Worm (Caenorhabditis elegans) whole organism, L4 larva: Measurements from ENCODE around the gene sumv-2.

Experiments
- D1046.2 ChIP-seq: fragments of 200-800 bp; sonication (Bioruptor generic); IDR thresholded peaks from 2 replicates; pipeline ENCODE4 v1.3.6; 2022; ENCODE audit warnings: missing genetic modification characterization, missing compliant biosample characterization
- F10B5.3 ChIP-seq: sonication (generic microtip); optimal IDR thresholded peaks from 2 replicates; lab custom pipeline; 2016; ENCODE audit warnings: mild to moderate bottlenecking, missing genetic modification characterization, missing compliant biosample characterization
- F26F4.8 ChIP-seq: fragments of 200-800 bp; sonication (Bioruptor generic); conservative IDR thresholded peaks from 2 replicates; pipeline ENCODE4 v1.3.6; 2022; ENCODE audit warnings: missing genetic modification characterization, missing compliant biosample characterization
- F44E2.7 ChIP-seq: fragments of 200-800 bp; sonication (Bioruptor generic); IDR thresholded peaks from 2 replicates; pipeline ENCODE4 v2.1.2; 2022; ENCODE audit warnings: missing genetic modification characterization, missing compliant biosample characterization
- T20F7.1 ChIP-seq: fragments of 200-800 bp; sonication (Bioruptor generic); optimal IDR thresholded peaks from 2 replicates; lab custom pipeline; 2018; ENCODE audit warnings: mild to moderate bottlenecking, missing genetic modification characterization, missing compliant biosample characterization
- T26A8.4 ChIP-seq: fragments of 200-800 bp; sonication (Bioruptor generic); IDR thresholded peaks from 2 replicates; pipeline ENCODE4 v1.3.6; 2022; ENCODE audit warnings: missing genetic modification characterization, missing compliant biosample characterization
- Y105C5A.15 ChIP-seq: fragments of 200-800 bp; sonication (Bioruptor generic); IDR thresholded peaks from 2 replicates; pipeline ENCODE4 v1.3.6; 2022; ENCODE audit warnings: missing genetic modification characterization, missing compliant biosample characterization
- Y48G9A.11 ChIP-seq: fragments of 200-800 bp; sonication (Bioruptor generic); IDR thresholded peaks from 2 replicates; pipeline ENCODE4 v1.3.6; 2022; ENCODE audit warnings: missing genetic modification reagents, missing genetic modification characterization, missing compliant biosample characterization
- Y5F2A.4 ChIP-seq: fragments of 200-800 bp; sonication (Bioruptor generic); optimal IDR thresholded peaks from 2 replicates; lab custom pipeline; 2018; ENCODE audit warnings: mild to moderate bottlenecking, missing genetic modification characterization, missing compliant biosample characterization
- ZK337.2 ChIP-seq: fragments of 200-800 bp; sonication (Bioruptor generic); IDR thresholded peaks from 2 replicates; pipeline ENCODE4 v1.3.6; 2022; ENCODE audit warnings: missing genetic modification reagents, missing genetic modification characterization, missing compliant biosample characterization
- aha-1 ChIP-seq: fragments of 150-350 bp; peaks from one replicate; lab custom pipeline; 2014; ENCODE audit warnings: missing biosample characterization, missing genetic modification characterization
- arid-1 ChIP-seq: fragments of 200-800 bp; sonication (Bioruptor generic); conservative IDR thresholded peaks from 2 replicates; pipeline ENCODE4 v1.3.6; 2022; ENCODE audit warnings: missing genetic modification reagents, missing genetic modification characterization, missing compliant biosample characterization
- ceh-62 ChIP-seq: sonication (generic microtip); optimal IDR thresholded peaks from 2 replicates; lab custom pipeline; 2017; ENCODE audit warnings: missing biosample characterization, missing genetic modification characterization
- ceh-82 ChIP-seq: sonication (generic microtip); optimal IDR thresholded peaks from 2 replicates; lab custom pipeline; 2017; ENCODE audit warnings: missing biosample characterization, missing genetic modification characterization
- ctbp-1 ChIP-seq: fragments of 200-800 bp; sonication (Bioruptor generic); IDR thresholded peaks from 2 replicates; pipeline ENCODE4 v1.3.6; 2022; ENCODE audit warnings: missing genetic modification reagents, missing genetic modification characterization, missing compliant biosample characterization
- daf-16 ChIP-seq, 3 experiments: sonication (generic microtip); optimal IDR thresholded peaks; 2 replicates each; lab custom pipeline; 2016 to 2017; ENCODE audit warnings: missing genetic modification characterization in 3 of 3, missing genetic modification reagents in 3 of 3, mild to moderate bottlenecking in 2 of 3, missing compliant biosample characterization in 2 of 3, missing biosample characterization in 1 of 3, moderate library complexity in 1 of 3
- dmd-6 ChIP-seq: fragments of 200-800 bp; sonication (Bioruptor generic); IDR thresholded peaks from 2 replicates; pipeline ENCODE4 v1.3.6; 2022; ENCODE audit warnings: missing genetic modification reagents, missing genetic modification characterization, missing compliant biosample characterization
- dmd-9 ChIP-seq: fragments of 200-800 bp; sonication (Bioruptor generic); IDR thresholded peaks from 2 replicates; pipeline ENCODE4 v1.3.6; 2022; ENCODE audit warnings: missing genetic modification reagents, missing genetic modification characterization, missing compliant biosample characterization
- dve-1 ChIP-seq: sonication (generic microtip); optimal IDR thresholded peaks from 2 replicates; lab custom pipeline; 2017; ENCODE audit warnings: antibody characterized with exemption, mild to moderate bottlenecking, missing genetic modification characterization, missing compliant biosample characterization; ENCODE audit not compliant: insufficient read depth
- hlh-11 ChIP-seq: fragments of 200-800 bp; sonication (Bioruptor generic); optimal IDR thresholded peaks from 2 replicates; lab custom pipeline; 2018; ENCODE audit warnings: mild to moderate bottlenecking, missing genetic modification characterization, missing compliant biosample characterization
- hlh-30 ChIP-seq: sonication (generic microtip); optimal IDR thresholded peaks from 2 replicates; lab custom pipeline; 2017; ENCODE audit warnings: antibody characterized with exemption, mild to moderate bottlenecking, missing genetic modification characterization, missing compliant biosample characterization; ENCODE audit not compliant: insufficient read depth
- lin-1 ChIP-seq: fragments of 200-800 bp; sonication (Bioruptor generic); IDR thresholded peaks from 2 replicates; pipeline ENCODE4 v1.3.6; 2022; ENCODE audit warnings: missing genetic modification reagents, missing genetic modification characterization, missing compliant biosample characterization
- lin-15B ChIP-seq: fragments of 150-350 bp; sonication (generic microtip); optimal IDR thresholded peaks from 3 replicates; lab custom pipeline; 2014; ENCODE audit warnings: missing biosample characterization, missing genetic modification characterization
- lin-39 ChIP-seq: fragments of 150-350 bp; optimal IDR thresholded peaks from 2 replicates; lab custom pipeline; 2014; ENCODE audit warnings: missing biosample characterization, missing genetic modification reagents, missing genetic modification characterization
- lsy-2 ChIP-seq, 2 experiments: fragments of 150-350 bp in 1 of 2; sonication (generic microtip) in 1 of 2; optimal IDR thresholded peaks; 2 replicates each; lab custom pipeline; 2014 to 2017; ENCODE audit warnings: missing biosample characterization in 2 of 2, missing genetic modification characterization in 2 of 2
- madf-5 ChIP-seq, 2 experiments: fragments of 200-800 bp; sonication (Bioruptor generic); IDR thresholded peaks; 2 replicates each; pipeline ENCODE4 v1.3.6; 2022; ENCODE audit warnings: missing compliant biosample characterization in 2 of 2, missing genetic modification characterization in 2 of 2
- madf-9 ChIP-seq: fragments of 200-800 bp; sonication (Bioruptor generic); conservative IDR thresholded peaks from 2 replicates; pipeline ENCODE4 v1.3.6; 2022; ENCODE audit warnings: missing genetic modification reagents, missing genetic modification characterization, missing compliant biosample characterization
- mdl-1 ChIP-seq, 2 experiments: fragments of 150-350 bp in 1 of 2; sonication (generic microtip) in 1 of 2; optimal IDR thresholded peaks; 2 replicates each; lab custom pipeline; 2014 to 2017; ENCODE audit warnings: missing biosample characterization in 2 of 2, missing genetic modification characterization in 2 of 2
- mdt-29 ChIP-seq: fragments of 200-800 bp; sonication (Bioruptor generic); IDR thresholded peaks from 2 replicates; pipeline ENCODE4 v1.3.6; 2022; ENCODE audit warnings: missing genetic modification reagents, missing genetic modification characterization, missing compliant biosample characterization
- mep-1 ChIP-seq: fragments of 150-350 bp; sonication (generic microtip); optimal IDR thresholded peaks from 3 replicates; lab custom pipeline; 2014; ENCODE audit warnings: missing biosample characterization, missing genetic modification characterization
- mxl-2 ChIP-seq: fragments of 200-800 bp; sonication (Bioruptor generic); conservative IDR thresholded peaks from 2 replicates; pipeline ENCODE4 v1.3.6; 2022; ENCODE audit warnings: missing genetic modification reagents, missing genetic modification characterization, missing compliant biosample characterization
- nhr-11 ChIP-seq: fragments of 150-350 bp; optimal IDR thresholded peaks from 2 replicates; lab custom pipeline; 2014; ENCODE audit warnings: missing biosample characterization, missing genetic modification characterization
- nhr-111 ChIP-seq: fragments of 200-800 bp; sonication (Bioruptor generic); optimal IDR thresholded peaks from 2 replicates; lab custom pipeline; 2018; ENCODE audit warnings: mild to moderate bottlenecking, missing genetic modification characterization, missing compliant biosample characterization
- nhr-28 ChIP-seq: fragments of 150-350 bp; optimal IDR thresholded peaks from 2 replicates; lab custom pipeline; 2014; ENCODE audit warnings: missing biosample characterization, missing genetic modification characterization
- pqm-1 ChIP-seq: sonication (generic microtip); optimal IDR thresholded peaks from 2 replicates; lab custom pipeline; 2017; ENCODE audit warnings: missing biosample characterization, missing genetic modification characterization
- snpc-1.2 ChIP-seq: fragments of 200-800 bp; sonication (Bioruptor generic); IDR thresholded peaks from 2 replicates; pipeline ENCODE4 v1.3.6; 2022; ENCODE audit warnings: missing genetic modification reagents, missing genetic modification characterization, missing compliant biosample characterization
- snpc-4 ChIP-seq: fragments of 150-350 bp; optimal IDR thresholded peaks from 2 replicates; lab custom pipeline; 2014; ENCODE audit warnings: missing biosample characterization, missing genetic modification characterization
- unc-130 ChIP-seq: sonication (generic microtip); optimal IDR thresholded peaks from 2 replicates; lab custom pipeline; 2016; ENCODE audit warnings: missing genetic modification reagents, missing genetic modification characterization, missing compliant biosample characterization
- unc-39 ChIP-seq: sonication (generic microtip); optimal IDR thresholded peaks from 2 replicates; lab custom pipeline; 2017; ENCODE audit warnings: missing biosample characterization, missing genetic modification characterization
- zag-1 ChIP-seq: fragments of 150-350 bp; optimal IDR thresholded peaks from 2 replicates; lab custom pipeline; 2014; ENCODE audit warnings: missing biosample characterization, missing genetic modification characterization
- ztf-7 ChIP-seq: fragments of 150-350 bp; optimal IDR thresholded peaks from 2 replicates; lab custom pipeline; 2014; ENCODE audit warnings: missing biosample characterization, missing genetic modification characterization

sumv-2 gene

DNA sequence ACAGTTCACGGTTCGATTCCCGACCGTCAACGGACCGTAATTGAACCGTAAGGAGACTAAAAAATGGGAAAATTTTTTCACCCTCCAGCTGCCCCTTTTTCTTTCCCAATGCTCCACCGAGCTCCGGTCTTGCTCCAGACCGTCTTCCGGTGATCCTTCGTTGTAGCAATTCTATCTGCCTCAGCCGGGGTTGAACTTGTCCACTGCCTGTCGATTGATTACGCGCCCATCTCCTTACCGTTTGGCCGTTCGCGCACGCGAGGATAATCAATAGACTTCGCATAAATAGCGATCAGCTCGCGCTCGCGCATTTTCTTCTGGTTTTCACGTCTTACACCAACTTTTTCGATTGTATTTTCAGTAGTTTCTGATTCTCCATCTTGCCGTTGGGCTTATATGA lies 15.4 kb downstream of the sumv-2 start (continued):
- TF ChIP-seq ZK337.2 (GFP tag; lab: Robert Waterston, UW) = peak; percentile 64; the same call in 1 of the 2 replicates
- peak; percentile 44 to 89; a peak in 3 of 4 replicates for TF ChIP-seq madf-5 (GFP tag; IDR thresholded peaks at IDR 0.05; lab: Robert Waterston, UW)
- TF ChIP-seq dmd-6 = 0 out of 2 replicates have a peak, but pooled peaks have one; percentile 16
- 0 out of 2 replicates have a peak, but pooled peaks have one; percentile 29 for TF ChIP-seq D1046.2 (GFP tag; lab: Robert Waterston, UW)
- peak; percentile 90; the same call in 1 of the 2 replicates for TF ChIP-seq F26F4.8 (GFP tag; lab: Robert Waterston, UW)
- 0 out of 2 replicates have a peak, but pooled peaks have one; percentile 5 for TF ChIP-seq dmd-9 (GFP tag; lab: Robert Waterston, UW)
- TF ChIP-seq T26A8.4 = 0 out of 2 replicates have a peak, but pooled peaks have one; percentile 22
- TF ChIP-seq mdt-29 = 0 out of 2 replicates have a peak, but pooled peaks have one; percentile 28
- TF ChIP-seq madf-9 (GFP tag; lab: Robert Waterston, UW) = peak; percentile 58; the same call in 1 of the 2 replicates
- TF ChIP-seq Y48G9A.11 = peak; percentile 54
- peak; percentile 70 for TF ChIP-seq arid-1 (GFP tag; lab: Robert Waterston, UW)
- peak; percentile 83; the same call in 1 of the 2 replicates for TF ChIP-seq Y105C5A.15 (GFP tag; lab: Robert Waterston, UW)

DNA sequence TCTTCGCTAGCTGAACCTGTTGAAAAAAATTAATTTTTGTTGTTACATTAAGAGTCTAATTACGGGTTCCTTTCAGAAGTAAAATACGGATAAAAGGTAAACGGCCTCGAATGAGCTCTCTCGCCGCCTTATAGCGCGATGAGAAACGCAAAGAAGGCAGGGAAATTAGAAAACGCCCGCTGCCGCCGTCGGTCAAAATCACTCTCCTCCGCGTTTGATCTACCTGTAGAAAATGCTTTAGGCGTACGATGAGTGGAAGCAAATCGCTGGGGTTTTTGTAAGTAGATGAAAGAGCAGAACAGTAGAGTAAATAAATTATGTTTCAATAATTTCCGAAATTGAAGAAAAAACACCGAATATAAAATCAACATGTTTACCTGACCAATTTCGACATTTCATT lies 19.8 kb downstream of the sumv-2 start:
- TF ChIP-seq hlh-11 (no peak), snpc-4 (no peak), pqm-1 (no peak), T20F7.1 (GFP tag; lab: Kevin White, UChicago) (no peak), ctbp-1 (GFP tag; lab: Robert Waterston, UW) (no peak), nhr-11 (tag; lab: Kevin White, UChicago) (no peak), ztf-7 (tag; lab: Kevin White, UChicago) (no peak), lin-39 (tag; lab: Kevin White, UChicago) (no peak), madf-9 (GFP tag; lab: Robert Waterston, UW) (no peak), unc-39 (no peak), ceh-62 (tag; lab: Kevin White, UChicago) (no peak), ceh-82 (tag; lab: Kevin White, UChicago) (no peak)

DNA sequence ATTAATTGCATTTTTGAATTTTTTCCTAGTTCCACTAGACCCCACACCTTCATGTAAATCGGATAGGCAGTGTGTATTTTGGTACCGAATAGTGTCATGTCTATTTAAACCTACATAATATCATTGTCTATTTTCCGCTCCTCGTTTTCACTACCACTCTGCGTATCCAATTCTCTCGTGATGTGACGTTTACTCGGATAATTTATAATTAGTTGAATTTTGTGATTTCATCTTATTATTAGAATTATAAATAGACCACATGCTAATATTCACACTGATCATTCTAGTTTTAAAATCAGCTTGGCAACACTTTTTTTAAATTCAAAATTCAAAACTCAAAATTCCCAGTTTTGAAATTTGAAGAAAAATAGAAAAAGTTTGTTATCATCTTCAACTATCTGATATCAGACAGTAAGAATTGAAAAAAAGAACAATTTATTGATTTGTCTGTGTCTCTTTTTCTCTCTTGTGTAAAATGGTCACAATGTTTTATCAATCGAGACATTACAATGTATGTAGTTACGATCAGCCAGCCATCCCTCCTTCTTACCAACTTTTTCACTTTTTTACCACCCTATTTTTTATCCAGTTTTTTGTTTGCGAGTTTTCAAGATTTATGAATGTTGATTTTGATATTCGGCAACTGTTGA lies 23.3 kb downstream of the sumv-2 start:
- no peak for TF ChIP-seq nhr-111 (GFP tag; lab: Kevin White, UChicago)
- TF ChIP-seq pqm-1 = peak; percentile 49
- peak; percentile 14 for TF ChIP-seq hlh-11
- TF ChIP-seq mdl-1 (tag; optimal IDR thresholded peaks at IDR 0.05; lab: Kevin White, UChicago) = no peak
- TF ChIP-seq ceh-62 (tag; lab: Kevin White, UChicago) = no peak
- no peak for TF ChIP-seq daf-16 (GFP tag; optimal IDR thresholded peaks at IDR 0.05; lab: Kevin White, UChicago)
- TF ChIP-seq daf-16 (tag; optimal IDR thresholded peaks at IDR 0.05; lab: Kevin White, UChicago) = peak; percentile 69
- peak; percentile 58 for TF ChIP-seq hlh-30 (tag; lab: Kevin White, UChicago)
- peak; percentile 23 for TF ChIP-seq mep-1 (tag; lab: Kevin White, UChicago)
- no peak for TF ChIP-seq lsy-2 (tag; optimal IDR thresholded peaks at IDR 0.05; lab: Kevin White, UChicago)
- TF ChIP-seq F44E2.7 (GFP tag; lab: Robert Waterston, UW) = no peak
- peak; percentile 64 for TF ChIP-seq dve-1
- TF ChIP-seq nhr-28 (tag; lab: Kevin White, UChicago) = peak; percentile 63
- TF ChIP-seq mxl-2 (GFP tag; lab: Robert Waterston, UW) = no peak
- TF ChIP-seq, all 104 proteins: peak for 7

DNA sequence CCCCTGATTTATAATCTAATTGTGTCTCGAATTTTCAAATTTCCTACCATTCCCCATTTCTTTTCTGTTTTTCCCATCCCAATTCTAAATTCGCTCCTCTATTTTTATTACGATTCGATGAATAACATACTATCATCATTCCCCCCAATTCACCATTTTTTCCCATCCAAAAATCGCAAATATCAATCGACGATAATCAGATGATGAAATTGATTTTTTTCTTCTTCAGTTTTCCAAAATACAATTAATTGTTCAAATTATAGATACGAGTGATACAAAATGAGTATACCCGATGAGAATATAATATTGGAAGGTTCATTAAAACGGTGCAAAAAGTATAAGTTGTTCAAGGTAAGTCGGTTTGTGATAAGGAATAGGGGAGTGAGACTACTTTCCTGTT lies 25.3 kb downstream of the sumv-2 start, which contains the start of gene soc-1:
soc-1 (plus strand) TSS at position 262 of the 400 bp plus-strand sequence.
- TF ChIP-seq Y5F2A.4 (GFP tag; lab: Kevin White, UChicago) (no peak), lin-1 (no peak), T26A8.4 (no peak), ztf-7 (tag; lab: Kevin White, UChicago) (peak; percentile 76), lin-15B (tag; lab: Kevin White, UChicago) (no peak), nhr-11 (tag; lab: Kevin White, UChicago) (no peak), mdt-29 (no peak), aha-1 (tag; lab: Kevin White, UChicago) (no peak), unc-130 (GFP tag; lab: Kevin White, UChicago) (no peak), F10B5.3 (tag; lab: Kevin White, UChicago) (no peak), lsy-2 (tag; optimal IDR thresholded peaks at IDR 0.05; lab: Kevin White, UChicago) (no peak), snpc-1.2 (GFP tag; lab: Robert Waterston, UW) (no peak), zag-1 (no peak), F26F4.8 (GFP tag; lab: Robert Waterston, UW) (no peak), dve-1 (peak; percentile 8)
